Fruit fly (Drosophila melanogaster) whole organism, wandering third instar larva: ENCODE results near the gene Arr2.
A peak's percentile ranks its signal among the peaks of the same experiment; 100 is the strongest.

ENCODE experiments used
- Abd-B ChIP-seq: fragments of >200 bp; optimal IDR thresholded peaks from 2 replicates; lab custom pipeline; 2017; ENCODE audit warnings: missing biosample characterization, missing genetic modification characterization
- CG32264 ChIP-seq: fragments of 200-800 bp; sonication (Bioruptor generic); optimal IDR thresholded peaks from 2 replicates; lab custom pipeline; 2016; ENCODE audit warnings: missing biosample characterization, missing genetic modification characterization
- CG9705 ChIP-seq: fragments of 200-800 bp; sonication (Bioruptor generic); optimal IDR thresholded peaks from 2 replicates; lab custom pipeline; 2018; ENCODE audit warnings: missing biosample characterization, mild to moderate bottlenecking, missing genetic modification characterization
- CrebA ChIP-seq: fragments of 200-800 bp; sonication (Bioruptor generic); optimal IDR thresholded peaks from 2 replicates; lab custom pipeline; 2016; ENCODE audit warnings: missing biosample characterization, mild to moderate bottlenecking, missing genetic modification characterization, borderline replicate concordance
- Dfd ChIP-seq: fragments of >200 bp; optimal IDR thresholded peaks from 2 replicates; lab custom pipeline; 2017; ENCODE audit warnings: missing biosample characterization, missing genetic modification characterization
- Dif ChIP-seq: fragments of 200-275, 200-300 bp; sonication (Bioruptor generic); optimal IDR thresholded peaks from 2 replicates; lab custom pipeline; 2018; ENCODE audit warnings: missing biosample characterization, missing genetic modification characterization; ENCODE audit not compliant: partially characterized antibody
- GATAd ChIP-seq: sonication (Bioruptor generic); optimal IDR thresholded peaks from 2 replicates; lab custom pipeline; 2016; ENCODE audit warnings: missing biosample characterization, missing genetic modification characterization
- HLH106 ChIP-seq: fragments of 200-800 bp; optimal IDR thresholded peaks from 3 replicates; lab custom pipeline; 2019; ENCODE audit warnings: missing biosample characterization, mild to moderate bottlenecking, missing genetic modification characterization, moderate library complexity
- Hnf4 ChIP-seq: fragments of 200-800 bp; sonication (Bioruptor generic); optimal IDR thresholded peaks from 2 replicates; lab custom pipeline; 2016; ENCODE audit warnings: missing biosample characterization, mild to moderate bottlenecking, missing genetic modification characterization
- Jra ChIP-seq: sonication (Bioruptor generic); optimal IDR thresholded peaks from 2 replicates; lab custom pipeline; 2016; ENCODE audit warnings: missing biosample characterization, missing genetic modification characterization
- Mio ChIP-seq: sonication (Bioruptor generic); optimal IDR thresholded peaks from 2 replicates; lab custom pipeline; 2016; ENCODE audit warnings: missing biosample characterization, missing genetic modification characterization
- Myc ChIP-seq: fragments of >200 bp; optimal IDR thresholded peaks from 2 replicates; lab custom pipeline; 2017
- OdsH ChIP-seq: fragments of 200-800 bp; sonication (Bioruptor generic); optimal IDR thresholded peaks from 2 replicates; lab custom pipeline; 2016; ENCODE audit warnings: missing biosample characterization, mild to moderate bottlenecking, missing genetic modification characterization
- Rel ChIP-seq, 2 experiments: fragments of 200-800 bp; sonication (Bioruptor generic) in 1 of 2; optimal IDR thresholded peaks; 2 replicates in 1 of 2; 3 replicates in 1 of 2; lab custom pipeline; 2016 to 2019; ENCODE audit warnings: mild to moderate bottlenecking in 2 of 2, missing biosample characterization in 2 of 2, missing genetic modification characterization in 2 of 2, moderate library complexity in 1 of 2
- Sp1 ChIP-seq: fragments of 200-800 bp; sonication (Bioruptor generic); optimal IDR thresholded peaks from 3 replicates; lab custom pipeline; 2019; ENCODE audit warnings: missing biosample characterization, mild to moderate bottlenecking, missing genetic modification characterization, moderate library complexity
- Vsx2 ChIP-seq: fragments of 200-300, 225-300 bp; sonication (Bioruptor generic); optimal IDR thresholded peaks from 2 replicates; lab custom pipeline; 2018; ENCODE audit warnings: missing biosample characterization, missing genetic modification characterization; ENCODE audit not compliant: partially characterized antibody
- br ChIP-seq: fragments of 200-800 bp; sonication (Bioruptor generic); optimal IDR thresholded peaks from 2 replicates; lab custom pipeline; 2016; ENCODE audit warnings: missing biosample characterization, missing genetic modification characterization
- brk ChIP-seq: fragments of 200-800 bp; sonication (Bioruptor generic); optimal IDR thresholded peaks from 2 replicates; lab custom pipeline; 2016; ENCODE audit warnings: missing biosample characterization, mild to moderate bottlenecking, missing genetic modification characterization
- dl ChIP-seq, 2 experiments: fragments of 175-275, 200-275 bp in 1 of 2; fragments of 200-275 bp in 1 of 2; sonication (Bioruptor generic); optimal IDR thresholded peaks; lab custom pipeline; 2018; ENCODE audit warnings: mild to moderate bottlenecking in 2 of 2, missing biosample characterization in 2 of 2, missing genetic modification characterization in 2 of 2, moderate library complexity in 2 of 2; ENCODE audit not compliant: partially characterized antibody in 2 of 2, insufficient read depth in 1 of 2
- dmrt93B ChIP-seq: fragments of 200-800 bp; sonication (Bioruptor generic); optimal IDR thresholded peaks from 2 replicates; lab custom pipeline; 2018; ENCODE audit warnings: missing biosample characterization, mild to moderate bottlenecking, missing genetic modification characterization
- dsf ChIP-seq: sonication (Bioruptor generic); optimal IDR thresholded peaks from 2 replicates; lab custom pipeline; 2016; ENCODE audit warnings: missing biosample characterization, missing genetic modification characterization, borderline replicate concordance
- ey ChIP-seq: fragments of 200-800 bp; sonication (Bioruptor generic); optimal IDR thresholded peaks from 2 replicates; lab custom pipeline; 2016; ENCODE audit warnings: missing biosample characterization, missing genetic modification characterization
- foxo ChIP-seq, 2 experiments: fragments of 200-800 bp; sonication (Bioruptor generic); optimal IDR thresholded peaks; 2 replicates in 1 of 2; 3 replicates in 1 of 2; lab custom pipeline; 2016 to 2017; ENCODE audit warnings: missing biosample characterization in 2 of 2, missing genetic modification characterization in 2 of 2
- fru ChIP-seq: fragments of 200-800 bp; sonication (Bioruptor generic); optimal IDR thresholded peaks from 3 replicates; lab custom pipeline; 2016; ENCODE audit warnings: missing biosample characterization, mild to moderate bottlenecking, missing genetic modification characterization
- h ChIP-seq: fragments of 200-800 bp; sonication (Bioruptor generic); optimal IDR thresholded peaks from 3 replicates; lab custom pipeline; 2016; ENCODE audit warnings: missing biosample characterization, mild to moderate bottlenecking, missing genetic modification characterization
- jim ChIP-seq: fragments of 175-275, 200-325 bp; sonication (Bioruptor generic); optimal IDR thresholded peaks from 2 replicates; lab custom pipeline; 2016; ENCODE audit warnings: missing biosample characterization, mild to moderate bottlenecking, missing genetic modification characterization
- lola ChIP-seq: fragments of >200 bp; optimal IDR thresholded peaks from 2 replicates; lab custom pipeline; 2017; ENCODE audit warnings: missing biosample characterization, missing genetic modification characterization
- psq ChIP-seq: fragments of 200-800 bp; sonication (Bioruptor generic); optimal IDR thresholded peaks from 3 replicates; lab custom pipeline; 2017; ENCODE audit warnings: missing biosample characterization, mild to moderate bottlenecking, missing genetic modification characterization, moderate library complexity
- rgr ChIP-seq: fragments of 200-800 bp; sonication (Bioruptor generic); optimal IDR thresholded peaks from 3 replicates; lab custom pipeline; 2016; ENCODE audit warnings: missing biosample characterization, mild to moderate bottlenecking, missing genetic modification characterization
- sage ChIP-seq: fragments of 200-800 bp; sonication (Bioruptor generic); optimal IDR thresholded peaks from 2 replicates; lab custom pipeline; 2016; ENCODE audit warnings: missing biosample characterization, mild to moderate bottlenecking, missing genetic modification characterization
- sv ChIP-seq: fragments of 200-800 bp; sonication (Bioruptor generic); optimal IDR thresholded peaks from 3 replicates; lab custom pipeline; 2016; ENCODE audit warnings: missing biosample characterization, missing genetic modification characterization
- tai ChIP-seq: sonication (Bioruptor generic); optimal IDR thresholded peaks from 2 replicates; lab custom pipeline; 2016; ENCODE audit warnings: missing biosample characterization, missing genetic modification characterization
- usp ChIP-seq: fragments of >200 bp; optimal IDR thresholded peaks from 2 replicates; lab custom pipeline; 2017; ENCODE audit warnings: missing biosample characterization, missing genetic modification characterization
- woc ChIP-seq: sonication (Bioruptor generic); optimal IDR thresholded peaks from 2 replicates; lab custom pipeline; 2016; ENCODE audit warnings: missing biosample characterization, mild to moderate bottlenecking, missing genetic modification characterization

Gene Arr2

DNA sequence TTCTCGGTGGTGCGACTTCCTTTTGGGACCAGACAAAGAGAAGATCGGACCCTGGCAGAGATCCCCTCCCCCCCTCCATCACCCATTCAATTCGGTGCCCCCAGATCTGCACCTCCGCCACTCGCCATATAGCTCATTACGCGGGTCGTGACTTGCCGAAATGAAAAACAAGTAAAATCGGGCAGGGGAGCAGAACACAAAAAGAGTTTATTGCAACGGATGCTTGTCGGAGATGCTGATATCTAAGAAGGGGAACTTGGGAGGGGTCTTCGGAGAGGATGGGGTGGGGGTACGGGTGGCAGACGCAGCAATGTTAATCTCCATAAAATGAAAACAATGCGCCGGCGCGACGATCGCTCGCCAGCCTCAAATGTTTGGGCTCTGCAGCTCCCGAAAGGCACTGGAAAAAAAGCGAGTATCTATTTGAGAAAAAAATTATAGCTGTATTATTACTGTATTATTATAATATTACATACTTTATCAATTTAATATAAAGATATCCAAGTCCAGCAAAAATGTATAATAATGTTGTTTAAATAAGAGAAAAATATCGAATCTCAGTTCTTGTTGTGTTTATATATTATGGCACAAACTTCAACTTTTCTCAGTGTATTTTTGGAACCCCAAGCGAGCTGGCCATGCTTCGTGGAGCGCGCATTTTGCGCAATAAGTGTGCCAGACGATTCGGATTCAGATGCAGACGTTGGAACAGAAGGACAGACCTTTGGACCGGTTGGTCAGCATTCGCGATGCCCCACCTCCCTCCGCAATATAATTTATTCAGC is 19.3 kb upstream of the Arr2 start:
- peak; percentile 90 for TF ChIP-seq OdsH (GFP tag; lab: Kevin White, UChicago)
- peak; percentile 64 for TF ChIP-seq sage
- peak; percentile 79 for TF ChIP-seq fru (GFP tag; lab: Kevin White, UChicago)
- TF ChIP-seq Jra = no peak
- peak; percentile 82 for TF ChIP-seq CG9705 (GFP tag; lab: Kevin White, UChicago)
- peak; percentile 67 for TF ChIP-seq ey (GFP tag; lab: Kevin White, UChicago)
- peak; percentile 17 for TF ChIP-seq dsf (GFP tag; lab: Kevin White, UChicago)
- TF ChIP-seq rgr (GFP tag; lab: Kevin White, UChicago) = peak; percentile 89
- no peak for TF ChIP-seq jim (GFP tag; lab: Kevin White, UChicago)
- TF ChIP-seq psq (GFP tag; lab: Kevin White, UChicago) = peak; percentile 85
- peak; percentile 63 for TF ChIP-seq Rel (GFP tag; optimal IDR thresholded peaks at IDR 0.05; lab: Kevin White, UChicago)
- TF ChIP-seq Rel (tag; optimal IDR thresholded peaks at IDR 0.05; lab: Kevin White, UChicago) = peak; percentile 62
- peak; percentile 52 for TF ChIP-seq Vsx2
- TF ChIP-seq Hnf4 = peak; percentile 78
- peak; percentile 87 for TF ChIP-seq brk (GFP tag; lab: Kevin White, UChicago)
- TF ChIP-seq CG32264 (GFP tag; lab: Kevin White, UChicago) = peak; percentile 21
- peak; percentile 63 for TF ChIP-seq woc (GFP tag; lab: Kevin White, UChicago)
- TF ChIP-seq HLH106 (tag; lab: Kevin White, UChicago) = peak; percentile 92
- peak; percentile 93 for TF ChIP-seq Sp1 (GFP tag; lab: Kevin White, UChicago)
- TF ChIP-seq GATAd (GFP tag; lab: Kevin White, UChicago) = no peak
- TF ChIP-seq Dif (GFP tag; lab: Kevin White, UChicago) = peak; percentile 45
- no peak for TF ChIP-seq tai
- peak; percentile 80 for TF ChIP-seq h (GFP tag; lab: Kevin White, UChicago)
- peak in 1 of 2 experiments; percentile 89 for TF ChIP-seq foxo (GFP tag; optimal IDR thresholded peaks at IDR 0.05; lab: Kevin White, UChicago)
- TF ChIP-seq CrebA (GFP tag; lab: Kevin White, UChicago) = no peak
- no peak for TF ChIP-seq lola (GFP tag; lab: Kevin White, UChicago)
- TF ChIP-seq br (GFP tag; lab: Kevin White, UChicago) = peak; percentile 61
- TF ChIP-seq dmrt93B (GFP tag; lab: Kevin White, UChicago) = peak; percentile 80

DNA sequence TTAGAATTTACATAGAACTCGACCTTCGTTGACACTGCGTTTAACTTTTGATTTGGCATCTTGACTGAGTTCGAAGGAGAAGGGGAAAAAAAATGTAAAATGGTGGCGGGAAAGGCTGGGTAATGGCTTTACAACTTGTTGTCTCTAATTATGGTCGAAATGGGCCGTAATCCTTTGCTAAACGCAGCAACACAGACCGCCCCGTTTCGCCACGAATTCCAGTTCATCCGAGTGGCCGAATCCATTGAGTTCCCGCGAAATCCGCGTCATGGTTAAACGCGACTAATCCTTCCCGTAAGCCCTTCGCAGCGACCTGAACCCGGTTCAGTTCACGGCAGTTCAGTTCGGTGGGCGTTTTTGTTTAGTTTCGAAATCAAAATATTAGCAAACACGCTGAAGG is 17.4 kb upstream of the Arr2 start:
- TF ChIP-seq tai = no peak
- TF ChIP-seq Rel (GFP tag; optimal IDR thresholded peaks at IDR 0.05; lab: Kevin White, UChicago) = no peak
- no peak for TF ChIP-seq Rel (tag; optimal IDR thresholded peaks at IDR 0.05; lab: Kevin White, UChicago)
- TF ChIP-seq CG9705 (GFP tag; lab: Kevin White, UChicago) = no peak
- no peak for TF ChIP-seq Jra
- TF ChIP-seq psq (GFP tag; lab: Kevin White, UChicago) = no peak
- no peak for TF ChIP-seq Vsx2
- no peak for TF ChIP-seq sv (GFP tag; lab: Kevin White, UChicago)
- TF ChIP-seq GATAd (GFP tag; lab: Kevin White, UChicago) = no peak
- TF ChIP-seq Myc (lab: Kevin White, UChicago) = no peak
- TF ChIP-seq Dif (GFP tag; lab: Kevin White, UChicago) = no peak
- TF ChIP-seq ey (GFP tag; lab: Kevin White, UChicago) = no peak
- no peak for TF ChIP-seq OdsH (GFP tag; lab: Kevin White, UChicago)
- TF ChIP-seq dl (GFP tag; optimal IDR thresholded peaks at IDR 0.05; lab: Kevin White, UChicago; ENCODE audit: insufficient read depth in 1 of 2, partially characterized antibody in 2 of 2) = no peak
- no peak for TF ChIP-seq HLH106 (tag; lab: Kevin White, UChicago)

DNA sequence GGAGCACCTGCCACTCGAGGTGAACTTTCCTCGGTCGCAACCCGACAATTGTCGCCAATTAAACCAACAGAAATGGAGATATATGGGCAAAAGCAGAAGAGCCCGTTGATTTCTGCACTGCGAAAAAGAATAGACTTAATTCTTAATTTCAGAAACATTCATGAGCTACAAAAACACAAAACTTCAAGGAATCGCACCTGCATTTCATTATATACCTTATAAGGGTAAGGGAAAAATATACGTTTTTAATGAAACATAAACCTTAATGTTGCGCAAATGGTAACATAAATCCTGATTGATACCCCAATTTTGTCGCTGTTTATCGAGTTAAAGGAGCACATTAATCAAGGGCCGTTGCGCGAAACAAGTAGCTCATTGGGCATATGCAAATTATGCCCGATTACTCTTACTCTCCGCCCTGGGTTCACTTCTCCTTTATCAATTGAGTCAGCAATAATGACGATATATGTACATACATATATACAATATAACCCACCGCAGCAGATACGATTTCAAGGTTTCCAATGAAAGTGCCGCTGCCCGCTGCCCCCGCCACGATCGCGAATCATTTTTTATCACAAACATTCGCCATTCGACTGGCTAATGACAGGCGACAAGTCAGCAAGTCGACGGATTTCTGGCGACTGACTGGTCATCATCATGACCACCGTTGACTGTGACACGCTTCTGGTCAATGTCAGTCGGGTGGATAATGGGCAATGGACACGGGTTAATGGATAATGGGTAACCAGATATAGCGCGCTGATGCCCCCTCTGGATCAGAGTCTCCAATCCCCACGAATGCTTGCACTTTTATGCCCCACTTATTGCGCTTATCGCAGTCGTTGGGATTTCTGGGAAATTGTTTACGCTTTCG is 13.3 kb upstream of the Arr2 start:
- TF ChIP-seq Abd-B (no peak), tai (no peak), Dif (GFP tag; lab: Kevin White, UChicago) (no peak), brk (GFP tag; lab: Kevin White, UChicago) (no peak), foxo (GFP tag; optimal IDR thresholded peaks at IDR 0.05; lab: Kevin White, UChicago) (no peak), fru (GFP tag; lab: Kevin White, UChicago) (peak; percentile 23), Mio (GFP tag; lab: Kevin White, UChicago) (no peak), Dfd (no peak), lola (GFP tag; lab: Kevin White, UChicago) (no peak), sv (GFP tag; lab: Kevin White, UChicago) (no peak), Rel (GFP tag; optimal IDR thresholded peaks at IDR 0.05; lab: Kevin White, UChicago) (no peak), Rel (tag; optimal IDR thresholded peaks at IDR 0.05; lab: Kevin White, UChicago) (peak; percentile 3), rgr (GFP tag; lab: Kevin White, UChicago) (no peak), OdsH (GFP tag; lab: Kevin White, UChicago) (peak; percentile 7), dl (GFP tag; optimal IDR thresholded peaks at IDR 0.05; lab: Kevin White, UChicago; ENCODE audit: insufficient read depth in 1 of 2, partially characterized antibody in 2 of 2) (no peak), Myc (lab: Kevin White, UChicago) (no peak), jim (GFP tag; lab: Kevin White, UChicago) (no peak), usp (GFP tag; lab: Kevin White, UChicago) (no peak), h (GFP tag; lab: Kevin White, UChicago) (peak; percentile 14), Vsx2 (no peak), dmrt93B (GFP tag; lab: Kevin White, UChicago) (no peak)
